Fruit fly (Drosophila melanogaster) whole organism, embryonic: ENCODE data around the gene CG7514.

Experiments
- Atf6 ChIP-seq: fragments of 200-800 bp; sonication (Bioruptor generic); IDR thresholded peaks from 2 replicates; pipeline ENCODE4 v1.3.6; 2022; ENCODE audit warnings: missing biosample characterization, missing genetic modification characterization
- CG10274 ChIP-seq: fragments of 200-800 bp; sonication (Bioruptor generic); optimal IDR thresholded peaks from 3 replicates; lab custom pipeline; 2017; ENCODE audit warnings: missing biosample characterization, mild to moderate bottlenecking, missing genetic modification characterization
- CG10959 ChIP-seq: fragments of 200-800 bp; sonication (Bioruptor generic); IDR thresholded peaks from 2 replicates; pipeline ENCODE4 v1.3.6; 2022; ENCODE audit warnings: missing biosample characterization, missing genetic modification characterization
- CG11093 ChIP-seq: fragments of 200-800 bp; sonication (Bioruptor generic); IDR thresholded peaks from 3 replicates; pipeline ENCODE4 v1.3.6; 2022; ENCODE audit warnings: missing biosample characterization, missing genetic modification characterization
- CG11504 ChIP-seq: fragments of 200-800 bp; sonication (Bioruptor generic); optimal IDR thresholded peaks from 3 replicates; lab custom pipeline; 2019; ENCODE audit warnings: missing biosample characterization, mild to moderate bottlenecking, missing genetic modification characterization, moderate library complexity
- CG12236 ChIP-seq: fragments of 200-800 bp; sonication (Bioruptor generic); optimal IDR thresholded peaks from 2 replicates; lab custom pipeline; 2016; ENCODE audit warnings: missing biosample characterization, missing genetic modification characterization
- CG14667 ChIP-seq: fragments of 200-800 bp; sonication (Bioruptor generic); IDR thresholded peaks from 2 replicates; pipeline ENCODE4 v1.3.6; 2022; ENCODE audit warnings: missing biosample characterization, missing genetic modification characterization
- CG15011 ChIP-seq: fragments of 200-800 bp; sonication (Bioruptor generic); optimal IDR thresholded peaks from 3 replicates; lab custom pipeline; 2018; ENCODE audit warnings: missing biosample characterization, mild to moderate bottlenecking, missing genetic modification characterization
- CG15601 ChIP-seq: fragments of 200-800 bp; sonication (Bioruptor generic); optimal IDR thresholded peaks from 3 replicates; lab custom pipeline; 2019; ENCODE audit warnings: missing biosample characterization, mild to moderate bottlenecking, missing genetic modification characterization, moderate library complexity
- CG1602 ChIP-seq: fragments of 200-800 bp; sonication (Bioruptor generic); optimal IDR thresholded peaks from 3 replicates; lab custom pipeline; 2016; ENCODE audit warnings: missing biosample characterization, missing genetic modification characterization
- CG16779 ChIP-seq: fragments of 200-800 bp; sonication (Bioruptor generic); IDR thresholded peaks from 2 replicates; pipeline ENCODE4 v1.3.6; 2022; ENCODE audit warnings: missing biosample characterization, missing genetic modification characterization
- CG17359 ChIP-seq: fragments of 200-800 bp; sonication (Bioruptor generic); optimal IDR thresholded peaks from 3 replicates; lab custom pipeline; 2018; ENCODE audit warnings: missing biosample characterization, mild to moderate bottlenecking, missing genetic modification characterization, moderate library complexity
- CG18476 ChIP-seq: fragments of 200-800 bp; sonication (Bioruptor generic); optimal IDR thresholded peaks from 2 replicates; lab custom pipeline; 2016; ENCODE audit warnings: missing biosample characterization, mild to moderate bottlenecking, missing genetic modification characterization
- CG2678 ChIP-seq: fragments of 200-800 bp; sonication (Bioruptor generic); optimal IDR thresholded peaks from 3 replicates; lab custom pipeline; 2019; ENCODE audit warnings: missing biosample characterization, mild to moderate bottlenecking, missing genetic modification characterization, moderate library complexity
- CG4730 ChIP-seq: fragments of 200-800 bp; sonication (Bioruptor generic); IDR thresholded peaks from 2 replicates; pipeline ENCODE4 v1.3.6; 2022; ENCODE audit warnings: missing biosample characterization, missing genetic modification characterization
- CG6272 ChIP-seq: fragments of 200-800 bp; sonication (Bioruptor generic); IDR thresholded peaks from 2 replicates; pipeline ENCODE4 v1.3.6; 2022; ENCODE audit warnings: missing biosample characterization, missing genetic modification characterization
- CG6689 ChIP-seq: fragments of 200-800 bp; sonication (Bioruptor generic); IDR thresholded peaks from 2 replicates; pipeline ENCODE4 v1.3.6; 2022; ENCODE audit warnings: missing biosample characterization, missing genetic modification characterization
- CG7357 ChIP-seq: fragments of 200-800 bp; sonication (Bioruptor generic); IDR thresholded peaks from 3 replicates; pipeline ENCODE4 v1.3.6; 2022; ENCODE audit warnings: missing biosample characterization, missing genetic modification characterization
- CG8388 ChIP-seq: fragments of 200-800 bp; sonication (Bioruptor generic); optimal IDR thresholded peaks from 2 replicates; lab custom pipeline; 2019; ENCODE audit warnings: missing biosample characterization, mild to moderate bottlenecking, missing genetic modification characterization, moderate library complexity
- Dip3 ChIP-seq: fragments of 200-800 bp; sonication (Bioruptor generic); optimal IDR thresholded peaks from 3 replicates; lab custom pipeline; 2016; ENCODE audit warnings: missing biosample characterization, missing genetic modification characterization
- Drgx ChIP-seq: fragments of 200-800 bp; sonication (Bioruptor generic); IDR thresholded peaks from 2 replicates; pipeline ENCODE4 v1.3.6; 2022; ENCODE audit warnings: missing biosample characterization, missing genetic modification characterization
- Ets65A ChIP-seq: fragments of 200-800 bp; sonication (Bioruptor generic); peaks from one replicate; lab custom pipeline; 2016; ENCODE audit warnings: missing biosample characterization, missing genetic modification characterization
- Gug ChIP-seq: fragments of 200-800 bp; sonication (Bioruptor generic); IDR thresholded peaks from 4 replicates; pipeline ENCODE4 v1.3.6; 2022; ENCODE audit warnings: missing biosample characterization, missing genetic modification characterization
- HmgD ChIP-seq: fragments of 200-800 bp; sonication (Bioruptor generic); optimal IDR thresholded peaks from 3 replicates; lab custom pipeline; 2016; ENCODE audit warnings: missing biosample characterization, missing genetic modification characterization
- Lhr ChIP-seq: fragments of 200-800 bp; sonication (Bioruptor generic); optimal IDR thresholded peaks from 3 replicates; lab custom pipeline; 2017; ENCODE audit warnings: mild to moderate bottlenecking, missing biosample characterization, missing genetic modification reagents, missing genetic modification characterization
- Poxn ChIP-seq: fragments of 200-800 bp; sonication (Bioruptor generic); IDR thresholded peaks from 2 replicates; pipeline ENCODE4 v1.3.6; 2022; ENCODE audit warnings: missing biosample characterization, missing genetic modification characterization
- Scr ChIP-seq: fragments of 200-800 bp; sonication (Bioruptor generic); IDR thresholded peaks from 2 replicates; pipeline ENCODE4 v1.3.6; 2022; ENCODE audit warnings: missing biosample characterization, missing genetic modification characterization; ENCODE audit not compliant: partially characterized antibody
- Spps ChIP-seq: fragments of 200-800 bp; sonication (Bioruptor generic); optimal IDR thresholded peaks from 2 replicates; lab custom pipeline; 2018; ENCODE audit warnings: missing biosample characterization, mild to moderate bottlenecking, missing genetic modification characterization
- aop ChIP-seq: fragments of 200-800 bp; sonication (Bioruptor generic); IDR thresholded peaks from 2 replicates; pipeline ENCODE4 v1.3.6; 2022; ENCODE audit warnings: missing biosample characterization, missing genetic modification characterization
- bsh ChIP-seq, 2 experiments: fragments of 200-800 bp; sonication (Bioruptor generic); optimal IDR thresholded peaks; 2 replicates each; lab custom pipeline; 2017 to 2018; ENCODE audit warnings: mild to moderate bottlenecking in 2 of 2, missing biosample characterization in 2 of 2, missing genetic modification characterization in 2 of 2, moderate library complexity in 1 of 2
- chn ChIP-seq: fragments of 200-800 bp; sonication (Bioruptor generic); optimal IDR thresholded peaks from 2 replicates; lab custom pipeline; 2016; ENCODE audit warnings: missing biosample characterization, missing genetic modification characterization
- crc ChIP-seq: fragments of 200-800 bp; sonication (Bioruptor generic); optimal IDR thresholded peaks from 2 replicates; lab custom pipeline; 2016; ENCODE audit warnings: missing biosample characterization, missing genetic modification characterization
- dmrt99B ChIP-seq: fragments of 200-800 bp; sonication (Bioruptor generic); optimal IDR thresholded peaks from 2 replicates; lab custom pipeline; 2018; ENCODE audit warnings: missing biosample characterization, mild to moderate bottlenecking, missing genetic modification characterization, moderate library complexity
- kay ChIP-seq: fragments of 200-800 bp; sonication (Bioruptor generic); optimal IDR thresholded peaks from 2 replicates; lab custom pipeline; 2016; ENCODE audit warnings: missing biosample characterization, missing genetic modification characterization
- kni ChIP-seq: fragments of 200-800 bp; sonication (Bioruptor generic); optimal IDR thresholded peaks from 3 replicates; lab custom pipeline; 2017; ENCODE audit warnings: mild to moderate bottlenecking, missing biosample characterization, missing genetic modification reagents, missing genetic modification characterization
- nerfin-2 ChIP-seq: fragments of 200-800 bp; sonication (Bioruptor generic); IDR thresholded peaks from 2 replicates; pipeline ENCODE4 v1.3.6; 2022; ENCODE audit warnings: missing biosample characterization, missing genetic modification characterization; ENCODE audit not compliant: partially characterized antibody
- pan ChIP-seq, 4 experiments: fragments of >200 bp in 3 of 4; fragments of 200-800 bp in 1 of 4; sonication (Bioruptor generic) in 1 of 4; optimal IDR thresholded peaks in 3 of 4; IDR thresholded peaks in 1 of 4; 2 replicates each; pipeline versions ENCODE4 v1.3.6 to Lab custom; 2017 to 2022; ENCODE audit warnings: missing biosample characterization in 2 of 4, missing genetic modification characterization in 2 of 4, mixed read lengths in 1 of 4
- pb ChIP-seq: fragments of 200-800 bp; sonication (Bioruptor generic); optimal IDR thresholded peaks from 3 replicates; lab custom pipeline; 2016; ENCODE audit warnings: missing biosample characterization, missing genetic modification characterization
- pzg ChIP-seq: fragments of 200-800 bp; sonication (Bioruptor generic); optimal IDR thresholded peaks from 3 replicates; lab custom pipeline; 2018; ENCODE audit warnings: missing biosample characterization, mild to moderate bottlenecking, missing genetic modification characterization, moderate library complexity
- sens ChIP-seq: fragments of 200-800 bp; sonication (Bioruptor generic); peaks from one replicate; lab custom pipeline; 2016; ENCODE audit warnings: missing biosample characterization, missing genetic modification characterization
- sna ChIP-seq: fragments of 200-800 bp; sonication (Bioruptor generic); IDR thresholded peaks from 2 replicates; pipeline ENCODE4 v1.3.6; 2022; ENCODE audit warnings: missing biosample characterization, missing genetic modification characterization; ENCODE audit not compliant: partially characterized antibody
- sug ChIP-seq: fragments of 200-800 bp; optimal IDR thresholded peaks from 2 replicates; lab custom pipeline; 2019; ENCODE audit warnings: missing biosample characterization, mild to moderate bottlenecking, missing genetic modification characterization, moderate library complexity
- zfh2 ChIP-seq: fragments of 200-800 bp; sonication (Bioruptor generic); optimal IDR thresholded peaks from 2 replicates; lab custom pipeline; 2016; ENCODE audit warnings: missing biosample characterization, missing genetic modification characterization

Gene CG7514

dm6 chr3L:4688674-4689073 lies at the start of gene CG7514:
CG7514 (minus strand) TSS chr3L:4688774.
- TF ChIP-seq sens (GFP tag; lab: Kevin White, UChicago) (peak; percentile 50), Gug (GFP tag; lab: Robert Waterston, UW) (no peak), CG11093 (no peak)

- TF ChIP-seq Lhr (GFP tag; lab: Kevin White, UChicago) (no peak), Poxn (GFP tag; lab: Robert Waterston, UW) (no peak), CG4730 (0 out of 2 replicates have a peak, but pooled peaks have one; percentile 4), Scr (GFP tag; lab: Robert Waterston, UW) (no peak), Drgx (GFP tag; lab: Robert Waterston, UW) (peak; percentile 63)
These were observed 48.1 kb upstream of the CG7514 start for dm6 chr3L:4736643-4737042.

dm6 chr3L:4731687-4732086 lies 43.1 kb upstream of the CG7514 start:
- TF ChIP-seq bsh (GFP tag; optimal IDR thresholded peaks at IDR 0.05; lab: Kevin White, UChicago) (peak in 1 of 2 experiments; percentile 51), CG12236 (no peak), aop (GFP tag; lab: Robert Waterston, UW) (no peak), Dip3 (GFP tag; lab: Kevin White, UChicago) (no peak), Drgx (GFP tag; lab: Robert Waterston, UW) (peak; percentile 39; the same call in 1 of the 2 replicates), Poxn (GFP tag; lab: Robert Waterston, UW) (no peak), CG1602 (GFP tag; lab: Kevin White, UChicago) (no peak), HmgD (no peak)

dm6 chr3L:4729805-4730204 lies 41.2 kb upstream of the CG7514 start:
- TF ChIP-seq Drgx (GFP tag; lab: Robert Waterston, UW) (0 out of 2 replicates have a peak, but pooled peaks have one; percentile 10), CG15601 (tag; lab: Kevin White, UChicago) (no peak)
- TF ChIP-seq, all 482 proteins: peak for 1

dm6 chr3L:4721886-4722285 lies 33.3 kb upstream of the CG7514 start:
- no peak for TF ChIP-seq zfh2 (GFP tag; lab: Kevin White, UChicago)
- TF ChIP-seq CG11093, result no peak
- TF ChIP-seq CG11504, result peak; percentile 36
- TF ChIP-seq CG18476 (GFP tag; lab: Kevin White, UChicago), result no peak
- 0 out of 3 replicates have a peak, but pooled peaks have one; percentile 42 for TF ChIP-seq CG7357
- TF ChIP-seq sna (GFP tag; lab: Robert Waterston, UW), result no peak
- peak; percentile 31 for TF ChIP-seq CG2678
- TF ChIP-seq Drgx (GFP tag; lab: Robert Waterston, UW), result peak; percentile 93
- TF ChIP-seq pb (GFP tag; lab: Kevin White, UChicago), result no peak
- no peak for TF ChIP-seq sug
- TF ChIP-seq nerfin-2, result no peak
- no peak for TF ChIP-seq Atf6 (GFP tag; lab: Robert Waterston, UW)
- no peak for TF ChIP-seq pan (optimal IDR thresholded peaks at IDR 0.05; lab: Kevin White, UChicago)
- no peak for TF ChIP-seq pan (GFP tag; optimal IDR thresholded peaks at IDR 0.05 in 1 of 2, IDR thresholded peaks at IDR 0.05 in 1 of 2)
- no peak for TF ChIP-seq Ets65A (GFP tag; lab: Kevin White, UChicago)
- TF ChIP-seq CG16779 (GFP tag; lab: Robert Waterston, UW), result no peak
- TF ChIP-seq pzg (GFP tag; lab: Kevin White, UChicago), result no peak
- no peak for TF ChIP-seq CG8388 (GFP tag; lab: Kevin White, UChicago)
- TF ChIP-seq kni (GFP tag; lab: Kevin White, UChicago), result no peak
- TF ChIP-seq kay, result no peak
- no peak for TF ChIP-seq CG10274 (GFP tag; lab: Kevin White, UChicago)
- no peak for TF ChIP-seq CG6272 (GFP tag; lab: Robert Waterston, UW)
- peak in 1 of 2 experiments; percentile 68 for TF ChIP-seq bsh (GFP tag; optimal IDR thresholded peaks at IDR 0.05; lab: Kevin White, UChicago)
- TF ChIP-seq CG14667 (GFP tag; lab: Robert Waterston, UW), result no peak
- TF ChIP-seq CG10959, result no peak
- TF ChIP-seq CG17359, result peak; percentile 17
- no peak for TF ChIP-seq CG15011 (GFP tag; lab: Kevin White, UChicago)
- TF ChIP-seq chn (GFP tag; lab: Kevin White, UChicago), result no peak
- TF ChIP-seq Spps (tag; lab: Kevin White, UChicago), result no peak
- no peak for TF ChIP-seq crc (GFP tag; lab: Kevin White, UChicago)
- TF ChIP-seq dmrt99B (tag; lab: Kevin White, UChicago), result peak; percentile 51
- TF ChIP-seq CG6689 (GFP tag; lab: Robert Waterston, UW), result 0 out of 2 replicates have a peak, but pooled peaks have one; percentile 22
